Fruit fly (Drosophila melanogaster) whole organism, pupa: ENCODE measurements around the gene sdk.
A peak's percentile ranks its signal among the peaks of the same experiment; 100 is the strongest.

Source experiments
- CG13204 ChIP-seq: fragments of 200-800 bp; sonication (Bioruptor generic); optimal IDR thresholded peaks from 2 replicates; lab custom pipeline; 2018; ENCODE audit warnings: missing biosample characterization, mild to moderate bottlenecking, missing genetic modification characterization, moderate library complexity
- CG17806 ChIP-seq: fragments of 200-800 bp; sonication (Bioruptor generic); optimal IDR thresholded peaks from 2 replicates; lab custom pipeline; 2018; ENCODE audit warnings: missing biosample characterization, mild to moderate bottlenecking, missing genetic modification characterization, moderate library complexity
- CG32121 ChIP-seq: fragments of 200-800 bp; sonication (Bioruptor generic); IDR thresholded peaks from 2 replicates; pipeline ENCODE4 v1.3.6; 2022; ENCODE audit warnings: missing biosample characterization, missing genetic modification characterization
- CG34367 ChIP-seq: fragments of 200-800 bp; sonication (Bioruptor generic); optimal IDR thresholded peaks from 2 replicates; lab custom pipeline; 2018; ENCODE audit warnings: missing biosample characterization, mild to moderate bottlenecking, missing genetic modification characterization
- CG8159 ChIP-seq: fragments of 200-800 bp; sonication (Bioruptor generic); optimal IDR thresholded peaks from 3 replicates; lab custom pipeline; 2018; ENCODE audit warnings: missing biosample characterization, mild to moderate bottlenecking, missing genetic modification characterization, moderate library complexity
- D1 ChIP-seq: fragments of 200-800 bp; sonication (Bioruptor generic); optimal IDR thresholded peaks from 2 replicates; lab custom pipeline; 2018; ENCODE audit warnings: missing biosample characterization, mild to moderate bottlenecking, missing genetic modification characterization, moderate library complexity
- EcR ChIP-seq: fragments of 200-800 bp; sonication (Bioruptor generic); optimal IDR thresholded peaks from 3 replicates; lab custom pipeline; 2019; ENCODE audit warnings: missing biosample characterization, missing genetic modification characterization, mild to moderate bottlenecking, moderate library complexity, missing genetic modification reagents
- Pif1A ChIP-seq: fragments of 200-800 bp; sonication (Bioruptor generic); optimal IDR thresholded peaks from 3 replicates; lab custom pipeline; 2016; ENCODE audit warnings: missing biosample characterization, missing genetic modification characterization
- fd96Ca ChIP-seq: fragments of 200-800 bp; sonication (Bioruptor generic); IDR thresholded peaks from 3 replicates; pipeline ENCODE4 v1.3.6; 2022; ENCODE audit warnings: missing biosample characterization, missing genetic modification characterization
- gl ChIP-seq: fragments of 200-800 bp; sonication (Bioruptor generic); optimal IDR thresholded peaks from 2 replicates; lab custom pipeline; 2018; ENCODE audit warnings: missing biosample characterization, mild to moderate bottlenecking, missing genetic modification characterization
- rn ChIP-seq: fragments of 200-800 bp; sonication (Bioruptor generic); IDR thresholded peaks from 2 replicates; pipeline ENCODE4 v1.3.6; 2022; ENCODE audit warnings: missing biosample characterization, missing genetic modification characterization

- TF ChIP-seq EcR (GFP tag; lab: Kevin White, UChicago) (peak; percentile 47), fd96Ca (GFP tag; lab: Robert Waterston, UW) (no peak), CG34367 (tag; lab: Kevin White, UChicago) (no peak), rn (GFP tag; lab: Robert Waterston, UW) (no peak), CG17806 (tag; lab: Kevin White, UChicago) (no peak), Pif1A (GFP tag; lab: Kevin White, UChicago) (no peak), gl (tag; lab: Kevin White, UChicago) (no peak), CG8159 (tag; lab: Kevin White, UChicago) (no peak), D1 (tag; lab: Kevin White, UChicago) (no peak), CG32121 (GFP tag; lab: Robert Waterston, UW) (no peak), CG13204 (GFP tag; lab: Kevin White, UChicago) (no peak)
These were observed 32.4 kb upstream of the sdk start for dm6 chrX:654221-654620.
